Worm (Caenorhabditis elegans) whole organism, L2 larva: ENCODE results near the gene F43C11.6.
A peak's percentile ranks its signal among the peaks of the same experiment; 100 is the strongest.

Source experiments
- C34F6.9 ChIP-seq: fragments of 150-350 bp; optimal IDR thresholded peaks from 2 replicates; lab custom pipeline; 2014; ENCODE audit warnings: missing biosample characterization, missing genetic modification characterization
- ZK546.5 ChIP-seq: sonication (generic microtip); optimal IDR thresholded peaks from 2 replicates; lab custom pipeline; 2017; ENCODE audit warnings: missing biosample characterization, missing genetic modification characterization
- aly-2 ChIP-seq: fragments of 150-350 bp; optimal IDR thresholded peaks from 2 replicates; lab custom pipeline; 2014; ENCODE audit warnings: missing biosample characterization, missing genetic modification characterization
- blmp-1 ChIP-seq: sonication (generic microtip); optimal IDR thresholded peaks from 2 replicates; lab custom pipeline; 2017; ENCODE audit warnings: missing genetic modification characterization, mild to moderate bottlenecking, missing compliant biosample characterization, antibody characterized with exemption, moderate library complexity; ENCODE audit not compliant: insufficient read depth
- ceh-16 ChIP-seq: fragments of 150-350 bp; optimal IDR thresholded peaks from 2 replicates; lab custom pipeline; 2014; ENCODE audit warnings: missing biosample characterization, missing genetic modification characterization
- ceh-82 ChIP-seq: fragments of 150-350 bp; optimal IDR thresholded peaks from 2 replicates; lab custom pipeline; 2014; ENCODE audit warnings: missing biosample characterization, missing genetic modification characterization
- crh-2 ChIP-seq: sonication (generic microtip); optimal IDR thresholded peaks from 2 replicates; lab custom pipeline; 2017; ENCODE audit warnings: missing biosample characterization, missing genetic modification characterization
- dmd-4 ChIP-seq: sonication (generic microtip); optimal IDR thresholded peaks from 2 replicates; lab custom pipeline; 2017; ENCODE audit warnings: missing biosample characterization, missing genetic modification characterization
- egl-27 ChIP-seq: sonication (generic microtip); optimal IDR thresholded peaks from 3 replicates; lab custom pipeline; 2017; ENCODE audit warnings: missing biosample characterization, missing genetic modification reagents, missing genetic modification characterization
- elt-1 ChIP-seq: fragments of 150-350 bp; optimal IDR thresholded peaks from 2 replicates; lab custom pipeline; 2014; ENCODE audit warnings: missing biosample characterization, missing genetic modification characterization
- fos-1 ChIP-seq: fragments of 150-350 bp; optimal IDR thresholded peaks from 2 replicates; lab custom pipeline; 2014; ENCODE audit warnings: missing biosample characterization, missing genetic modification characterization
- gmeb-1 ChIP-seq: fragments of 150-350 bp; optimal IDR thresholded peaks from 2 replicates; lab custom pipeline; 2014; ENCODE audit warnings: missing biosample characterization, missing genetic modification characterization
- lin-11 ChIP-seq: fragments of 150-350 bp; sonication (generic microtip); optimal IDR thresholded peaks from 2 replicates; lab custom pipeline; 2014; ENCODE audit warnings: missing biosample characterization, missing genetic modification characterization, inconsistent platforms, mixed read lengths
- lin-13 ChIP-seq: fragments of 150-350 bp; optimal IDR thresholded peaks from 2 replicates; lab custom pipeline; 2014; ENCODE audit warnings: missing biosample characterization, missing genetic modification reagents, missing genetic modification characterization
- lin-39 ChIP-seq: fragments of 150-350 bp; optimal IDR thresholded peaks from 2 replicates; lab custom pipeline; 2014; ENCODE audit warnings: missing biosample characterization, missing genetic modification reagents, missing genetic modification characterization
- lsy-2 ChIP-seq, 2 experiments: fragments of 150-350 bp in 1 of 2; sonication (generic microtip) in 1 of 2; optimal IDR thresholded peaks; 2 replicates each; lab custom pipeline; 2014 to 2017; ENCODE audit warnings: missing biosample characterization in 2 of 2, missing genetic modification characterization in 2 of 2
- mbf-1 ChIP-seq: sonication (generic microtip); optimal IDR thresholded peaks from 2 replicates; lab custom pipeline; 2017; ENCODE audit warnings: missing biosample characterization, missing genetic modification characterization
- nhr-10 ChIP-seq: sonication (generic microtip); optimal IDR thresholded peaks from 2 replicates; lab custom pipeline; 2017; ENCODE audit warnings: missing biosample characterization, missing genetic modification characterization
- nhr-129 ChIP-seq: fragments of 150-350 bp; optimal IDR thresholded peaks from 2 replicates; lab custom pipeline; 2014; ENCODE audit warnings: missing biosample characterization, missing genetic modification characterization
- nhr-23 ChIP-seq: fragments of 150-350 bp; optimal IDR thresholded peaks from 2 replicates; lab custom pipeline; 2014; ENCODE audit warnings: missing biosample characterization, missing genetic modification reagents, missing genetic modification characterization
- nhr-237 ChIP-seq: fragments of 150-350 bp; optimal IDR thresholded peaks from 2 replicates; lab custom pipeline; 2014; ENCODE audit warnings: missing biosample characterization, missing genetic modification characterization
- nhr-25 ChIP-seq: fragments of 150-350 bp; sonication (generic microtip); optimal IDR thresholded peaks from 3 replicates; lab custom pipeline; 2014; ENCODE audit warnings: missing biosample characterization, missing genetic modification characterization
- nhr-77 ChIP-seq: fragments of 150-350 bp; optimal IDR thresholded peaks from 2 replicates; lab custom pipeline; 2014; ENCODE audit warnings: missing biosample characterization, missing genetic modification characterization
- peb-1 ChIP-seq: fragments of 150-350 bp; optimal IDR thresholded peaks from 2 replicates; lab custom pipeline; 2014; ENCODE audit warnings: missing biosample characterization, missing genetic modification characterization
- sem-4 ChIP-seq: fragments of 150-350 bp; optimal IDR thresholded peaks from 2 replicates; lab custom pipeline; 2014; ENCODE audit warnings: missing biosample characterization, missing genetic modification reagents, missing genetic modification characterization
- skn-1 ChIP-seq: sonication (generic microtip); optimal IDR thresholded peaks from 2 replicates; lab custom pipeline; 2017; ENCODE audit warnings: missing biosample characterization, missing genetic modification characterization
- sma-3 ChIP-seq: sonication (generic microtip); optimal IDR thresholded peaks from 2 replicates; lab custom pipeline; 2016; ENCODE audit warnings: missing genetic modification reagents, missing genetic modification characterization, missing compliant biosample characterization
- sma-9 ChIP-seq, 2 experiments: fragments of 150-350 bp in 1 of 2; sonication (generic microtip) in 1 of 2; optimal IDR thresholded peaks; 2 replicates each; lab custom pipeline; 2014 to 2016; ENCODE audit warnings: missing genetic modification characterization in 2 of 2, mild to moderate bottlenecking in 1 of 2, missing biosample characterization in 1 of 2, missing compliant biosample characterization in 1 of 2, missing genetic modification reagents in 1 of 2, moderate library complexity in 1 of 2
- unc-55 ChIP-seq: fragments of 150-350 bp; sonication (generic microtip); optimal IDR thresholded peaks from 3 replicates; lab custom pipeline; 2014; ENCODE audit warnings: missing biosample characterization, missing genetic modification reagents, missing genetic modification characterization
- unc-62 ChIP-seq: fragments of 150-350 bp; optimal IDR thresholded peaks from 2 replicates; lab custom pipeline; 2014; ENCODE audit warnings: missing biosample characterization, missing genetic modification reagents, missing genetic modification characterization
- ztf-1 ChIP-seq: fragments of 200-800 bp; sonication (Bioruptor generic); conservative IDR thresholded peaks from 2 replicates; pipeline ENCODE4 v1.3.6; 2022; ENCODE audit warnings: missing genetic modification characterization, missing compliant biosample characterization
- ztf-11 ChIP-seq: sonication (generic microtip); optimal IDR thresholded peaks from 2 replicates; lab custom pipeline; 2017; ENCODE audit warnings: missing biosample characterization, missing genetic modification characterization
- ztf-4 ChIP-seq: fragments of 150-350 bp; optimal IDR thresholded peaks from 2 replicates; lab custom pipeline; 2014; ENCODE audit warnings: missing biosample characterization, missing genetic modification characterization

The F43C11.6 gene

DNA sequence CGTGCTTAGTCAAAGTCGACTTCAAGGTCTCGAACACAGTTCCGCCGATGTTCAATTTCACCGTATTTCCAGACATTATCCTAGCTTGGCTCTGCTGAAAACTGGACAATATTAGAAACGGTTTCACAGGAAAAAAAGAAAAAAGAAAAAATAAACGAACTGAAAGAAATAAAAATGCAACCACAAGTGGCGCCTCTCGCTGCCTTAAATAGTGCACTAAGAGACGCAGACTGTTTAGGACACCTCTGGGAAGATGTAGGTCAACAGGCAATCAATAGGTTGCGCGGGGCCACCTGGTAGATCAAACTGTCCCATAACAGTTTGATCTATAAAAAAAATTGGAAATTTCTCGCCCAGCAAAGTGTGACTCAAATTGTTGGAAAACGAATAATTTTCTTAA is 43.5 kb upstream of the F43C11.6 start, which contains the start of gene B0281.4:
Gene B0281.4 (minus strand): TSS at position 101 of the 400 bp plus-strand sequence.
- TF ChIP-seq ztf-1 (GFP tag; lab: Robert Waterston, UW) = no peak
- no peak for TF ChIP-seq ztf-4
- no peak for TF ChIP-seq lin-39 (tag; lab: Kevin White, UChicago)
- no peak for TF ChIP-seq sma-3 (GFP tag; lab: Kevin White, UChicago)
- no peak for TF ChIP-seq aly-2

DNA sequence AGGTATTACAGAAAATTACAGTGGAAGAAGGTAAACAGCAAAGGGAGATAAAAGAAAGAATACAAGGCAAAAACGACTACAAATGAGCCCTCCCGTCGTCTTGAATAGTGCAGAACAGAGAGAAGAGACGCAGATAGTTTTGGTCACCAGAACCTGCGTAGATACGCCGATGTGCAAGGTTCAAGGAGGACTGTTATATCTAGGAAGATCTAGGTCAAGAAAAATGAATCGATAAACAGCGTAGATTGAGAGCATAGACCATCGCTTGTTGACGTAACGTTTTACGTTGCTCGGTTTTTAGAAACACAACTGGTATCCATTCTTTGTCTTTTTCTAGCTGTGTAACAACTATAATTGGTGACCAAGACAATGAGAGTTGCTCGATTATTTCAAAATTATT is 41.4 kb upstream of the F43C11.6 start, which contains the start of gene B0281.5:
Gene B0281.5 (minus strand): TSS at position 101 of the 400 bp plus-strand sequence.
- TF ChIP-seq egl-27 (tag; lab: Kevin White, UChicago) (no peak), nhr-23 (tag; lab: Kevin White, UChicago) (no peak), lin-39 (tag; lab: Kevin White, UChicago) (no peak), unc-55 (GFP tag; lab: Kevin White, UChicago) (no peak), skn-1 (tag; lab: Kevin White, UChicago) (no peak)

DNA sequence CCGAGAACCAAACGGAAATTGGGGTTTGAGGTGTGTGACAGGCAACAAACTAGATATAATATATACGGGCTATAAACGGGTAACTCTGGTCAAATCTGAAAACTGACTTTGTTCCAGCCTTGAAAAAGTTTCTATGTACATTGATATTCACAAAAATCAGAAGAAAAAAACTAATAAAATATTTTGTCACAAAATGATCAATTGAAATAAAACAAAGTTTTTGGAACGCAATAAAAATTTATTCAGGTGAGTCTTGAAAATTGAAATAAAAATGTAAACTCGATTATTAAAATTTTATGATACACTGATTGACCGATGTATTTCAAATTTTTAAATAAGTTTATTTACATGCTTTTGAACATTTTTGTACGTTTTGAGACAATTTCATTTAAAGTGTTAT is 39.9 kb upstream of the F43C11.6 start, which contains the start of gene B0281.6:
Gene B0281.6 (minus strand): TSS at position 101 of the 400 bp plus-strand sequence.
- TF ChIP-seq nhr-10 = no peak
- no peak for TF ChIP-seq ceh-82 (tag; lab: Kevin White, UChicago)

DNA sequence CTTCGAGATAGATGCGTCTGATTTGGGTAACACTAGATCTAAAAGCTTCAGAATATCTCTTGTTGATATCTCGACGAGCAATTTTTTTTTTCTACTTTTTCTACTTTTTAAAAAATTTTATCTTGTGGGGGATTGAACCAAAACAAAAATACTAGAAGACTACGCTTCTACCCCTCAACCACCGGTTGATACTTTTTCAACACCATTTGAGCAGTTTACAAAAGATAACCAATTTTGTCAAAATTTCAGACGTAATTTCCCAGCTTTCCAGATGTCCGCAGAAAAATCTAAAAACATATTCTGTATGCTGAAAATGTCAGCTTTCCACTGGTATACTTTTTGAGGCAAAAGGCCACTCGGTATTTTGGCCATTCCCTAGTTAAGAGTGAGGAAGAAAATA is 37.7 kb upstream of the F43C11.6 start:
- no peak for TF ChIP-seq elt-1 (tag; lab: Kevin White, UChicago)
- no peak for TF ChIP-seq lin-39 (tag; lab: Kevin White, UChicago)
- TF ChIP-seq nhr-25 (tag; lab: Kevin White, UChicago) = no peak
- no peak for TF ChIP-seq mbf-1 (tag; lab: Kevin White, UChicago)
- TF ChIP-seq ZK546.5 (tag; lab: Kevin White, UChicago) = no peak
- no peak for TF ChIP-seq peb-1
- TF ChIP-seq sma-9 (GFP tag; optimal IDR thresholded peaks at IDR 0.05; lab: Kevin White, UChicago) = no peak
- no peak for TF ChIP-seq sma-9 (tag; optimal IDR thresholded peaks at IDR 0.05; lab: Kevin White, UChicago)
- TF ChIP-seq ceh-82 (tag; lab: Kevin White, UChicago) = no peak
- TF ChIP-seq skn-1 (tag; lab: Kevin White, UChicago) = no peak
- no peak for TF ChIP-seq ztf-11 (tag; lab: Kevin White, UChicago)
- no peak for TF ChIP-seq dmd-4
- no peak for TF ChIP-seq blmp-1 (tag; lab: Kevin White, UChicago)
- no peak for TF ChIP-seq lin-13 (GFP tag; lab: Kevin White, UChicago)
- TF ChIP-seq nhr-77 = no peak
- TF ChIP-seq aly-2 = no peak

DNA sequence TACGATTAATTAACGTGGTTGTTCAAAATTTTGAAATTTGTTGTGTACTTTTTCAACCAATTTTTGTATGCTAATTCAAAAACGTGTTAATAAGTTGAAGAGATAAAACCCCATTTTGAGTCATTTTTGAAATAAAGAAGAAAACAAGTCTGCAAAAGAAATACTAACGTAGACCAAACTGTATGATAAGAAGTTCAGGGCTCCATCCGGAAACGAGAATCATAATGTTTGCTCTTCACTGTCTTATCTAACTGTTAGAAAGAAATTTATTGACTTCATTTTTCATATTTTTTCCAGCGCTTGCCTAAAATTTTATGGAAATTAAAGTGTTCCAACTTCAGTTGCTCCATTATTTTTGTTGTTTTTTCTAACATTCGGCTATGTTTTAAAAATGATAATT is 36.7 kb upstream of the F43C11.6 start:
- no peak for TF ChIP-seq nhr-10
- TF ChIP-seq peb-1 = no peak
- TF ChIP-seq fos-1 (tag; lab: Kevin White, UChicago) = peak; percentile 62
- TF ChIP-seq, all 48 proteins: peak for 1

DNA sequence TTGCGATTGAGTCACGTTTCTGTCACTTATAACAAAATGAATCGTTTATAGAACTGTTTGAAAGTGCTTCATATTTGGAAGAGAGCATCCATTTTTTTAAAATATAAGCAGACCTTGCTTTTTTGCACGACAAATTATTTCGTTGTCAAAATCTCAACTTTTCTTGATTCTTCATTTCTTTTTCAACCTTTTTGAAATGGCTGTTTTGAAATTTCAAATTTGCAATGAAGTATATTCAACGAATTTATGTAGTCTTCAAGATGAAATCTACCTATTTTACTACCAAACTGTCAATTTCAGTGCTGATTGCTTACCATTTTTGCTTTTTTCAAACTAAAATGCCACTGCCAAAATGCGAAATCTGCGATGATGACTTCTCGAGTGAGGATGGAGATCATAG is 35.5 kb upstream of the F43C11.6 start, which contains the start of gene B0281.3:
Gene B0281.3 (plus strand): TSS at position 301 of the 400 bp plus-strand sequence.
- TF ChIP-seq ztf-4 = no peak
- no peak for TF ChIP-seq nhr-237 (tag; lab: Kevin White, UChicago)
- TF ChIP-seq C34F6.9 = no peak
- no peak for TF ChIP-seq nhr-129 (tag; lab: Kevin White, UChicago)
- TF ChIP-seq nhr-77 = no peak
- TF ChIP-seq unc-62 (GFP tag; lab: Kevin White, UChicago) = no peak
- TF ChIP-seq peb-1 = no peak
- no peak for TF ChIP-seq aly-2
- TF ChIP-seq unc-55 (GFP tag; lab: Kevin White, UChicago) = no peak
- TF ChIP-seq sma-9 (GFP tag; optimal IDR thresholded peaks at IDR 0.05; lab: Kevin White, UChicago) = no peak
- no peak for TF ChIP-seq sma-9 (tag; optimal IDR thresholded peaks at IDR 0.05; lab: Kevin White, UChicago)
- TF ChIP-seq ceh-16 (tag; lab: Kevin White, UChicago) = no peak
- no peak for TF ChIP-seq gmeb-1
- no peak for TF ChIP-seq nhr-10

DNA sequence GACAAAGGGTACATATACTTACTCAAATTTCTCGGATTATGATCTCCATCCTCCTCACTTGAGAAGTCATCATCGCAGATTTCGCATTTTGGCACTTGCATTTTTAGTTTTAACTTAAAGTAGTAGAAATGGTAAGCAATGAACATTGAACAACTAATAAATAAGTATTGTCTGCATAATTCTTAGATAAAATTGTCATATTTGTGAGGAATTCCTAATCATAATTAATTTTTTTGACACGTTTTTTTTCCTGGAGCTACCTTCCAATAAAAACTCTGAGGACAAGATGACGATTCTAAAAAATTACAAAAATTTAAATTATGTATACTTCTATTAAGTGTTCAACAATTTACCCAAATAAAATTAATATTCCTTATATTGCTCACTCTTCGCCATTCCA is 29.5 kb upstream of the F43C11.6 start, which contains the start of the genes trim-21 and B0281.1:
Gene trim-21 (minus strand): TSS at position 101 of the 400 bp plus-strand sequence.
Gene B0281.1 (plus strand): TSS at position 321 of the 400 bp plus-strand sequence.
- TF ChIP-seq sem-4 (no peak), crh-2 (tag; lab: Kevin White, UChicago) (no peak), unc-55 (GFP tag; lab: Kevin White, UChicago) (no peak), fos-1 (tag; lab: Kevin White, UChicago) (no peak), nhr-23 (tag; lab: Kevin White, UChicago) (no peak), nhr-10 (no peak), peb-1 (no peak), lin-11 (tag; lab: Kevin White, UChicago) (no peak), lsy-2 (tag; optimal IDR thresholded peaks at IDR 0.05; lab: Kevin White, UChicago) (no peak), ceh-16 (tag; lab: Kevin White, UChicago) (no peak)
